Worm (Caenorhabditis elegans) whole organism, L4 larva: ENCODE data around the gene klc-2.

Experiments used
- D1046.2 ChIP-seq: fragments of 200-800 bp; sonication (Bioruptor generic); IDR thresholded peaks from 2 replicates; pipeline ENCODE4 v1.3.6; 2022; ENCODE audit warnings: missing genetic modification characterization, missing compliant biosample characterization
- F26F4.8 ChIP-seq: fragments of 200-800 bp; sonication (Bioruptor generic); conservative IDR thresholded peaks from 2 replicates; pipeline ENCODE4 v1.3.6; 2022; ENCODE audit warnings: missing genetic modification characterization, missing compliant biosample characterization
- F44E2.7 ChIP-seq: fragments of 200-800 bp; sonication (Bioruptor generic); IDR thresholded peaks from 2 replicates; pipeline ENCODE4 v2.1.2; 2022; ENCODE audit warnings: missing genetic modification characterization, missing compliant biosample characterization
- R02D3.7 ChIP-seq: fragments of 150-350 bp; sonication (generic microtip); optimal IDR thresholded peaks from 3 replicates; lab custom pipeline; 2014; ENCODE audit warnings: missing biosample characterization, missing genetic modification characterization
- aly-2 ChIP-seq: sonication (generic microtip); optimal IDR thresholded peaks from 2 replicates; lab custom pipeline; 2018; ENCODE audit warnings: missing biosample characterization, missing genetic modification characterization
- ceh-32 ChIP-seq: sonication (generic microtip); optimal IDR thresholded peaks from 2 replicates; lab custom pipeline; 2016; ENCODE audit warnings: mild to moderate bottlenecking, missing genetic modification characterization, missing compliant biosample characterization; ENCODE audit not compliant: poor library complexity
- ceh-62 ChIP-seq: sonication (generic microtip); optimal IDR thresholded peaks from 2 replicates; lab custom pipeline; 2017; ENCODE audit warnings: missing biosample characterization, missing genetic modification characterization
- daf-16 ChIP-seq, 3 experiments: sonication (generic microtip); optimal IDR thresholded peaks; 2 replicates each; lab custom pipeline; 2016 to 2017; ENCODE audit warnings: missing genetic modification characterization in 3 of 3, missing genetic modification reagents in 3 of 3, mild to moderate bottlenecking in 2 of 3, missing compliant biosample characterization in 2 of 3, missing biosample characterization in 1 of 3, moderate library complexity in 1 of 3
- dmd-6 ChIP-seq: fragments of 200-800 bp; sonication (Bioruptor generic); IDR thresholded peaks from 2 replicates; pipeline ENCODE4 v1.3.6; 2022; ENCODE audit warnings: missing genetic modification reagents, missing genetic modification characterization, missing compliant biosample characterization
- dmd-8 ChIP-seq: fragments of 200-800 bp; sonication (Bioruptor generic); IDR thresholded peaks from 2 replicates; pipeline ENCODE4 v1.3.6; 2022; ENCODE audit warnings: missing genetic modification characterization, missing compliant biosample characterization
- duxl-1 ChIP-seq: sonication (generic microtip); optimal IDR thresholded peaks from 2 replicates; lab custom pipeline; 2016; ENCODE audit warnings: mild to moderate bottlenecking, missing genetic modification characterization, moderate library complexity, missing compliant biosample characterization; ENCODE audit not compliant: poor library complexity
- dve-1 ChIP-seq: sonication (generic microtip); optimal IDR thresholded peaks from 2 replicates; lab custom pipeline; 2017; ENCODE audit warnings: antibody characterized with exemption, mild to moderate bottlenecking, missing genetic modification characterization, missing compliant biosample characterization; ENCODE audit not compliant: insufficient read depth
- egl-43 ChIP-seq: fragments of 200-800 bp; sonication (Bioruptor generic); IDR thresholded peaks from 2 replicates; pipeline ENCODE4 v1.3.6; 2022; ENCODE audit warnings: missing genetic modification reagents, missing genetic modification characterization, missing compliant biosample characterization
- fkh-10 ChIP-seq: fragments of 150-350 bp; optimal IDR thresholded peaks from 2 replicates; lab custom pipeline; 2014; ENCODE audit warnings: missing biosample characterization, missing genetic modification reagents, missing genetic modification characterization
- hif-1 ChIP-seq, 2 experiments: sonication (generic microtip); optimal IDR thresholded peaks; 2 replicates each; lab custom pipeline; 2016 to 2017; ENCODE audit warnings: missing compliant biosample characterization in 2 of 2, missing genetic modification characterization in 2 of 2, missing genetic modification reagents in 2 of 2, missing genotype in 2 of 2, mild to moderate bottlenecking in 1 of 2
- hlh-11 ChIP-seq: fragments of 200-800 bp; sonication (Bioruptor generic); optimal IDR thresholded peaks from 2 replicates; lab custom pipeline; 2018; ENCODE audit warnings: mild to moderate bottlenecking, missing genetic modification characterization, missing compliant biosample characterization
- hlh-30 ChIP-seq: sonication (generic microtip); optimal IDR thresholded peaks from 2 replicates; lab custom pipeline; 2017; ENCODE audit warnings: antibody characterized with exemption, mild to moderate bottlenecking, missing genetic modification characterization, missing compliant biosample characterization; ENCODE audit not compliant: insufficient read depth
- lin-1 ChIP-seq: fragments of 200-800 bp; sonication (Bioruptor generic); IDR thresholded peaks from 2 replicates; pipeline ENCODE4 v1.3.6; 2022; ENCODE audit warnings: missing genetic modification reagents, missing genetic modification characterization, missing compliant biosample characterization
- lin-13 ChIP-seq: fragments of 150-350 bp; optimal IDR thresholded peaks from 2 replicates; lab custom pipeline; 2014; ENCODE audit warnings: missing biosample characterization, missing genetic modification reagents, missing genetic modification characterization
- lin-15B ChIP-seq: fragments of 150-350 bp; sonication (generic microtip); optimal IDR thresholded peaks from 3 replicates; lab custom pipeline; 2014; ENCODE audit warnings: missing biosample characterization, missing genetic modification characterization
- lin-29 ChIP-seq: fragments of 200-800 bp; sonication (Bioruptor generic); IDR thresholded peaks from 2 replicates; pipeline ENCODE4 v1.3.6; 2022; ENCODE audit warnings: missing genetic modification reagents, missing genetic modification characterization, missing compliant biosample characterization
- lin-38 ChIP-seq: fragments of 200-800 bp; sonication (Bioruptor generic); IDR thresholded peaks from 2 replicates; pipeline ENCODE4 v1.3.6; 2022; ENCODE audit warnings: missing genetic modification reagents, missing genetic modification characterization, missing compliant biosample characterization
- lin-39 ChIP-seq: fragments of 150-350 bp; optimal IDR thresholded peaks from 2 replicates; lab custom pipeline; 2014; ENCODE audit warnings: missing biosample characterization, missing genetic modification reagents, missing genetic modification characterization
- lsy-2 ChIP-seq, 2 experiments: fragments of 150-350 bp in 1 of 2; sonication (generic microtip) in 1 of 2; optimal IDR thresholded peaks; 2 replicates each; lab custom pipeline; 2014 to 2017; ENCODE audit warnings: missing biosample characterization in 2 of 2, missing genetic modification characterization in 2 of 2
- mdl-1 ChIP-seq, 2 experiments: fragments of 150-350 bp in 1 of 2; sonication (generic microtip) in 1 of 2; optimal IDR thresholded peaks; 2 replicates each; lab custom pipeline; 2014 to 2017; ENCODE audit warnings: missing biosample characterization in 2 of 2, missing genetic modification characterization in 2 of 2
- mes-2 ChIP-seq: sonication (generic microtip); optimal IDR thresholded peaks from 2 replicates; lab custom pipeline; 2016; ENCODE audit warnings: missing genotype, mild to moderate bottlenecking, missing genetic modification characterization, missing compliant biosample characterization; ENCODE audit not compliant: poor library complexity, severe bottlenecking
- nhr-10 ChIP-seq: fragments of 150-350 bp; optimal IDR thresholded peaks from 2 replicates; lab custom pipeline; 2014; ENCODE audit warnings: missing biosample characterization, missing genetic modification characterization
- nhr-102 ChIP-seq: sonication (generic microtip); optimal IDR thresholded peaks from 2 replicates; lab custom pipeline; 2016; ENCODE audit warnings: mild to moderate bottlenecking, missing genetic modification characterization, moderate library complexity, missing compliant biosample characterization
- nhr-48 ChIP-seq: sonication (generic microtip); optimal IDR thresholded peaks from 2 replicates; lab custom pipeline; 2016; ENCODE audit warnings: mild to moderate bottlenecking, missing genetic modification characterization, missing compliant biosample characterization
- nhr-76 ChIP-seq: fragments of 150-350 bp; optimal IDR thresholded peaks from 2 replicates; lab custom pipeline; 2014; ENCODE audit warnings: missing biosample characterization, missing genetic modification characterization
- nhr-77 ChIP-seq: fragments of 150-350 bp; optimal IDR thresholded peaks from 2 replicates; lab custom pipeline; 2014; ENCODE audit warnings: missing biosample characterization, missing genetic modification characterization
- pha-4 ChIP-seq, 2 experiments: fragments of 150-350 bp in 1 of 2; fragments of 200-800 bp in 1 of 2; sonication (Bioruptor generic) in 1 of 2; IDR thresholded peaks in 1 of 2; optimal IDR thresholded peaks in 1 of 2; 2 replicates each; pipeline versions ENCODE4 v1.3.6 to Lab custom; 2014 to 2022; ENCODE audit warnings: missing genetic modification characterization in 2 of 2, missing genetic modification reagents in 2 of 2, missing biosample characterization in 1 of 2, missing compliant biosample characterization in 1 of 2
- pqm-1 ChIP-seq: sonication (generic microtip); optimal IDR thresholded peaks from 2 replicates; lab custom pipeline; 2017; ENCODE audit warnings: missing biosample characterization, missing genetic modification characterization
- sdz-12 ChIP-seq: fragments of 200-800 bp; sonication (Bioruptor generic); optimal IDR thresholded peaks from 2 replicates; lab custom pipeline; 2018; ENCODE audit warnings: mild to moderate bottlenecking, missing genetic modification characterization, missing compliant biosample characterization
- set-16 ChIP-seq: fragments of 200-800 bp; sonication (Bioruptor generic); IDR thresholded peaks from 2 replicates; pipeline ENCODE4 v1.3.6; 2022; ENCODE audit warnings: missing genetic modification reagents, missing genetic modification characterization, missing compliant biosample characterization
- spr-1 ChIP-seq: sonication (generic microtip); optimal IDR thresholded peaks from 2 replicates; lab custom pipeline; 2016; ENCODE audit warnings: mild to moderate bottlenecking, missing genetic modification characterization, missing compliant biosample characterization
- tra-1 ChIP-seq: fragments of 200-800 bp; sonication (Bioruptor generic); IDR thresholded peaks from 2 replicates; pipeline ENCODE4 v1.3.6; 2022; ENCODE audit warnings: missing genetic modification reagents, missing genetic modification characterization, missing compliant biosample characterization
- zfp-2 ChIP-seq: sonication (generic microtip); optimal IDR thresholded peaks from 2 replicates; lab custom pipeline; 2016; ENCODE audit warnings: mild to moderate bottlenecking, missing genetic modification characterization, missing compliant biosample characterization
- zip-11 ChIP-seq: fragments of 200-800 bp; sonication (Bioruptor generic); IDR thresholded peaks from 2 replicates; pipeline ENCODE4 v1.3.6; 2022; ENCODE audit warnings: missing genetic modification characterization, missing compliant biosample characterization
- zip-2 ChIP-seq: fragments of 150-350 bp; optimal IDR thresholded peaks from 2 replicates; lab custom pipeline; 2014; ENCODE audit warnings: missing biosample characterization, missing genetic modification characterization
- ztf-11 ChIP-seq: fragments of 150-350 bp; optimal IDR thresholded peaks from 2 replicates; lab custom pipeline; 2014; ENCODE audit warnings: missing biosample characterization, missing genetic modification characterization

Gene klc-2

DNA sequence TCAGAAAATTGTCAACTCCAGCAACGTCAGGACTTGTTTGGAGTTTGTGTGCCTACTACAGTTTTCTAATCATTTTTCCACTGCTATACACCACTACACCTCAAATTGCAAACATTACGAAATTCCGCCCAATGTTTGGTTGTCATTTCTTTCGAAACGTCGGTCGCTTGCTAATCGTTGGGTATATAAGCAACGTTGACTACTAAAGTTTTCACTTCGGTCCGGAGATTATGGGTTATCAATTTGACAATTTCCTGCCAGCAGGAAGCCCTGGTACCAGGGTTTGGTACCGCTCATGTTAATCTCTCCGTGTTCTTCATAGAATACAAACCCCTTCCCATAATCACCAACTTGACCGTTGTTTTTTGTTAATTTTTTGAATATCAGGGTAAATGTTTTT, 5.2 kb downstream of the klc-2 start (continued):
- 0 out of 2 replicates have a peak, but pooled peaks have one; percentile 63 for TF ChIP-seq egl-43 (GFP tag; lab: Robert Waterston, UW)
- TF ChIP-seq duxl-1 (tag; lab: Kevin White, UChicago) = no peak
- TF ChIP-seq fkh-10 = no peak
- no peak for TF ChIP-seq hlh-11 (tag; lab: Kevin White, UChicago)
- peak; percentile 64; the same call in 1 of the 2 replicates for TF ChIP-seq lin-1 (GFP tag; lab: Robert Waterston, UW)
- peak; percentile 23 for TF ChIP-seq lin-13
- TF ChIP-seq lin-38 = peak; percentile 54
- TF ChIP-seq, all 104 proteins: peak for 36

DNA sequence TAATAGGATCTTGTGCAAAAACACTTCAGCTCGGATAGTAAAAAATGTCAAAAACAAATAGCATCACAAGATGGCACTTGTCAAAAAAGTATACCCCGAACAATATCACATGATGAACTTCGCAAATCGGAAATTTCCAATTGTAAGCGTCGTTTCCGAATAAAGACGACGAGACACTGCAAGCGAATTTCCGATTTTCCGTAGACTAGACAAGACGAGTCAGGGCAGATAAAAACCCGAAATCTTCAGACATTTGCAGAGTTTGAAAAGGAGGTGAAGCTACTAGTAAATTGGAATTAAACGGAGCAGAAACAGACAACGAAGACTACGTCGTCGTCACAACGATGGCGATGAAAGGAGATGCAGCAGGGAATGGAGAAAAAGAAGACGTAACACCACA, 9.5 kb downstream of the klc-2 start:
- no peak for TF ChIP-seq dve-1 (tag; lab: Kevin White, UChicago)
- TF ChIP-seq fkh-10 = peak; percentile 76

DNA sequence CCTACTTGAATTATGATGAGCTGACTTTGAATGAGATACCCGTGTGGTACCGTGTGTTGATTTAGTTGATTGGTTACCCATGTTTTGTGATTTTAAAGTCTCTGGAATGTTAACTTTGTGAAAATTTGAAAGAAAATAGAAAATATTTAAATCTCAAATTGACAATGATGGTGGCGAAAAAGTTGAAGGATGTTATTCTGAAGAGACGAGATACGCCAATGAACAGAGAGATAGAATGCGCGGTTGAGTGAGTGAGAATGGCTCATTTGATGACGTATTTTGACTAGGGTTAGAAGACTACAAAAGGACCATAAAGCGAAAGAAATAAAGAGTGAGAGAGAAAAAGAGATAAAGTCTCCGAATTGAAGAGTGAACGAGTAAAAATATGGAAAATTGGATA, 10.8 kb downstream of the klc-2 start, which contains the start of gene glb-6:
Gene glb-6, minus strand, starts transcription at position 101 of the 400 bp plus-strand sequence.
- peak; percentile 63 for TF ChIP-seq fkh-10
- no peak for TF ChIP-seq pqm-1
- TF ChIP-seq nhr-48 (tag; lab: Kevin White, UChicago) = no peak
- no peak for TF ChIP-seq ztf-11
- TF ChIP-seq lin-1 (GFP tag; lab: Robert Waterston, UW) = no peak

DNA sequence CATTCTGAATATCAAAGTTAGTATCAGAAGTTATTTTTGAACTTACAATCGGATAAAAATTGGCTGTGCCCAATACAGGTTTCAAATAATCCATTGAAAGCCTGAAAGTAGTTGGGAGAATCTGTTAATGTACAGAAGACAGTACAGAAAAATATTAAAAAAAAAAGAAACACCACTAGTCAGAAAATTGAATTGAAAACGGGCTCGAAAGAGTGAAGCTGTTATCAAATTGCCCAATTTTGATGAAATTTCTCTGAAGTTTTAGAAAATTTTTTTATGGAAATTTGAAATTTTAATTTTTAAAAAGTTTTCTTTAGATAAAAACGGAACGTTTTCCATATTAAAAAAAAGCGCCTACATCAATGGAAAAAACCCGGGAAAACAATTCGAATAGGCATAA, 14.1 kb downstream of the klc-2 start, which contains the start of gene C18C4.7:
Gene C18C4.7, minus strand, starts transcription at position 101 of the 400 bp plus-strand sequence.
- TF ChIP-seq zfp-2 (no peak), dmd-6 (GFP tag; lab: Robert Waterston, UW) (no peak), set-16 (GFP tag; lab: Robert Waterston, UW) (no peak), pha-4 (GFP tag; IDR thresholded peaks at IDR 0.05; lab: Robert Waterston, UW) (no peak), pha-4 (tag; optimal IDR thresholded peaks at IDR 0.05; lab: Kevin White, UChicago) (no peak), lin-29 (no peak), lin-38 (no peak), nhr-10 (tag; lab: Kevin White, UChicago) (no peak), ceh-32 (tag; lab: Kevin White, UChicago) (no peak), dve-1 (tag; lab: Kevin White, UChicago) (no peak)

DNA sequence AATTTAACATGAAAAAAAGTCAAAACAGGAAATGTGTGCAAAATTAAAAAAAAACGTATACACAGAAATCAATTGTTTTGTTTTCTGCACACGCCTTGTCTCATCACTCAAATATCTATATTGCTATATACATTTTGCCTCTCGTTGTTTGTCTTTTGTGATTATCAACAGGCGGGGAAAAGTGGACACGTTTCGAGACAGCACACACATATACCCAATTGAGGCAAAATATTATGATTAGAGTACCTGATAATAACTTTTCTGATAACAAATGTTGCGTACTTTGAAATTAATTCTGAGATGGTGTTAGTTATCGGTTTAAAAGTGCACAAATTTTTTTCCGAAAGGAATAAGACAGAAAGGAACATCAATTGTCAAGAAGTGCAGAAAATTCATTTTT, 21.3 kb downstream of the klc-2 start:
- 0 out of 2 replicates have a peak, but pooled peaks have one; percentile 41 for TF ChIP-seq lin-1 (GFP tag; lab: Robert Waterston, UW)
- no peak for TF ChIP-seq F44E2.7 (GFP tag; lab: Robert Waterston, UW)
- peak in 1 of 2 experiments; percentile 16 for TF ChIP-seq mdl-1 (tag; optimal IDR thresholded peaks at IDR 0.05; lab: Kevin White, UChicago)
- no peak for TF ChIP-seq lin-39 (tag; lab: Kevin White, UChicago)
- no peak for TF ChIP-seq D1046.2 (GFP tag; lab: Robert Waterston, UW)
- peak; percentile 8 for TF ChIP-seq hlh-30
- no peak for TF ChIP-seq zip-11
- TF ChIP-seq aly-2 (tag; lab: Kevin White, UChicago) = no peak
- TF ChIP-seq daf-16 (GFP tag; optimal IDR thresholded peaks at IDR 0.05; lab: Kevin White, UChicago) = no peak
- TF ChIP-seq daf-16 (tag; optimal IDR thresholded peaks at IDR 0.05; lab: Kevin White, UChicago) = peak; percentile 99
- TF ChIP-seq hif-1 (tag; optimal IDR thresholded peaks at IDR 0.05; lab: Kevin White, UChicago) = no peak
- peak; percentile 75 for TF ChIP-seq dmd-6 (GFP tag; lab: Robert Waterston, UW)
- TF ChIP-seq mes-2 (tag; lab: Kevin White, UChicago) = no peak
- TF ChIP-seq tra-1 (GFP tag; lab: Robert Waterston, UW) = no peak
- TF ChIP-seq zip-2 = no peak
- no peak for TF ChIP-seq spr-1 (tag; lab: Kevin White, UChicago)
- no peak for TF ChIP-seq sdz-12 (GFP tag; lab: Kevin White, UChicago)
- peak; percentile 63 for TF ChIP-seq nhr-77 (tag; lab: Kevin White, UChicago)
- peak; percentile 96 for TF ChIP-seq pqm-1
- no peak for TF ChIP-seq R02D3.7 (tag; lab: Kevin White, UChicago)
- peak; percentile 14 for TF ChIP-seq nhr-102
- TF ChIP-seq nhr-76 (tag; lab: Kevin White, UChicago) = no peak
- TF ChIP-seq F26F4.8 (GFP tag; lab: Robert Waterston, UW) = no peak
- TF ChIP-seq nhr-48 (tag; lab: Kevin White, UChicago) = no peak
- no peak for TF ChIP-seq dmd-8
- TF ChIP-seq lin-15B (tag; lab: Kevin White, UChicago) = no peak
- TF ChIP-seq ceh-62 = no peak
- TF ChIP-seq dve-1 (tag; lab: Kevin White, UChicago) = peak; percentile 88
- peak in 1 of 2 experiments; percentile 31 for TF ChIP-seq lsy-2 (tag; optimal IDR thresholded peaks at IDR 0.05; lab: Kevin White, UChicago)
